Fruit fly (Drosophila melanogaster): Measurements from ENCODE around the gene Dci.

Dci gene

dm6 chr3L:881496-882235 is 30.5 kb downstream of the Dci start, which contains the start of gene CG13907 (continued):
- TF ChIP-seq inv (GFP tag; IDR thresholded peaks at IDR 0.05; ENCODE audit: partially characterized antibody) = 0 out of 2 replicates have a peak, but pooled peaks have one; percentile 9
- no peak for TF ChIP-seq Pdp1 (GFP tag; optimal IDR thresholded peaks at IDR 0.05)
- TF ChIP-seq crol (GFP tag; IDR thresholded peaks at IDR 0.05) = peak; percentile 61; the same call in 1 of the 2 replicates
- no peak for TF ChIP-seq cato (GFP tag; optimal IDR thresholded peaks at IDR 0.05; ENCODE audit: borderline replicate concordance)
- TF ChIP-seq ci (GFP tag; IDR thresholded peaks at IDR 0.05) = peak; percentile 9; the same call in 1 of the 3 replicates
- TF ChIP-seq Atf6 (GFP tag; IDR thresholded peaks at IDR 0.05) = 0 out of 2 replicates have a peak, but pooled peaks have one; percentile 8
- no peak for TF ChIP-seq CG2199 (GFP tag; IDR thresholded peaks at IDR 0.05)
- TF ChIP-seq CG12071 (GFP tag; optimal IDR thresholded peaks at IDR 0.05) = peak; percentile 47
- peak; percentile 47 for TF ChIP-seq ATbp (GFP tag; optimal IDR thresholded peaks at IDR 0.05)
- TF ChIP-seq nau (GFP tag; optimal IDR thresholded peaks at IDR 0.05) = peak; percentile 49
- no peak for TF ChIP-seq CG10565 (GFP tag; optimal IDR thresholded peaks at IDR 0.05)
- TF ChIP-seq PHDP (tag; optimal IDR thresholded peaks at IDR 0.05) = peak; percentile 26
- no peak for TF ChIP-seq Mrtf (GFP tag; IDR thresholded peaks at IDR 0.05)
- TF ChIP-seq Awh (GFP tag; IDR thresholded peaks at IDR 0.05) = 0 out of 2 replicates have a peak, but pooled peaks have one; percentile 5
- TF ChIP-seq CrebB (tag; optimal IDR thresholded peaks at IDR 0.05) = no peak
- 0 out of 2 replicates have a peak, but pooled peaks have one; percentile 5 for TF ChIP-seq Adf1 (GFP tag; IDR thresholded peaks at IDR 0.05)
- peak; percentile 37 for TF ChIP-seq fd64A (GFP tag; optimal IDR thresholded peaks at IDR 0.05)
- 0 out of 2 replicates have a peak, but pooled peaks have one; percentile 14 for TF ChIP-seq CG4360 (GFP tag; IDR thresholded peaks at IDR 0.05)
- peak; percentile 43; the same call in 1 of the 2 replicates for TF ChIP-seq hbn (GFP tag; IDR thresholded peaks at IDR 0.05; ENCODE audit: partially characterized antibody)
- peak; percentile 21 for TF ChIP-seq Max (GFP tag; optimal IDR thresholded peaks at IDR 0.05)
- 0 out of 2 replicates have a peak, but pooled peaks have one; percentile 12 for TF ChIP-seq vvl (GFP tag; IDR thresholded peaks at IDR 0.05)
- peak; percentile 43; the same call in 1 of the 2 replicates for TF ChIP-seq unc-4 (GFP tag; IDR thresholded peaks at IDR 0.05; ENCODE audit: partially characterized antibody)
- TF ChIP-seq onecut (GFP tag; IDR thresholded peaks at IDR 0.05) = peak; percentile 63
- TF ChIP-seq Doc3 (GFP tag; IDR thresholded peaks at IDR 0.05; ENCODE audit: partially characterized antibody) = peak; percentile 17; the same call in 1 of the 3 replicates

DNA sequence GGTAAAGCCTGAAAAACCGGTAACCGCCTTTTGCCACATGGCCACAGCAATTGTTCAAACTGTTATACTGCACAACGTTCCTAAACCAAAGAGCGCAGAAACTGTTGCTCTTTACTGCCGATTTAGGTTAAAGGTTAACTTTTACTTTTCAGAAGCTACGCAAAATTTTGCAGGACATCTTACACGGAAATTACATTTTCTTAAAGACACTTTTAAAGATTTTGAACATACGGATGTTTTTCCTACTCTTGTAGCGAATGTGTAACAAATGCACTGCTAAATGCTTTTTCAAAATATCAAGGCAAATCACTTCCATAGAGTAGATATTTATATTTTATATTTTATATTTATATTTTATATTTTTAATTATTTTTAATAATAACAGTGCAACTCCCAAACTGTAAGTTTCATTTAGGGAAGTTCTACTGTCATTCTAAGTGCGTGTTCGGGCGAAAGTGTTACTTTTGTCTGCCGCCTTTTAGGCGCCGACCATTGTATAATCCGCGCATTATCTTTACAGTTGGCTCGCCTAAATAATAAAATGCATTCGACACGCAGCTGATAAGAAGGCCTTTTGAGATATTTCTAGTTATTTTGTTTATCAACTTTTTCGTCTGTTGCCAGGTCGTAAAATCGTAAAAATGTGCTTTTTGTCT is 31.2 kb downstream of the Dci start:
- no peak for TF ChIP-seq CG34422 (GFP tag; IDR thresholded peaks at IDR 0.05)
- no peak for TF ChIP-seq pan (optimal IDR thresholded peaks at IDR 0.05)
- no peak for TF ChIP-seq pan (GFP tag; optimal IDR thresholded peaks at IDR 0.05 in 1 of 2, IDR thresholded peaks at IDR 0.05 in 1 of 2)
- TF ChIP-seq CG6791 (GFP tag; IDR thresholded peaks at IDR 0.05; ENCODE audit: partially characterized antibody) = no peak
- 0 out of 2 replicates have a peak, but pooled peaks have one; percentile 8 for TF ChIP-seq CG32532 (GFP tag; IDR thresholded peaks at IDR 0.05)
- no peak for TF ChIP-seq tx (GFP tag; optimal IDR thresholded peaks at IDR 0.05)
- peak; percentile 2 for TF ChIP-seq CG14710 (tag; optimal IDR thresholded peaks at IDR 0.05)
- peak in 1 of 2 experiments; percentile 81 for TF ChIP-seq Pdp1 (GFP tag; optimal IDR thresholded peaks at IDR 0.05)
- TF ChIP-seq HLH3B (GFP tag; IDR thresholded peaks at IDR 0.05) = 0 out of 2 replicates have a peak, but pooled peaks have one; percentile 30
- peak; percentile 11 for TF ChIP-seq CG17829 (tag; optimal IDR thresholded peaks at IDR 0.05)
- peak; percentile 26 for TF ChIP-seq fd96Cb (tag; optimal IDR thresholded peaks at IDR 0.05)
- no peak for TF ChIP-seq hkb (optimal IDR thresholded peaks at IDR 0.05)
- no peak for TF ChIP-seq hkb (GFP tag; IDR thresholded peaks at IDR 0.05)
- peak; percentile 40 for TF ChIP-seq CG10979 (tag; optimal IDR thresholded peaks at IDR 0.05)
- TF ChIP-seq CG6654 (GFP tag; optimal IDR thresholded peaks at IDR 0.05) = peak; percentile 15
- TF ChIP-seq dmrt99B (tag; optimal IDR thresholded peaks at IDR 0.05) = peak; percentile 58
- TF ChIP-seq Blimp-1 (GFP tag; optimal IDR thresholded peaks at IDR 0.05) = peak; percentile 54
- peak; percentile 43; the same call in 1 of the 3 replicates for TF ChIP-seq CG17361 (GFP tag; IDR thresholded peaks at IDR 0.05)
- TF ChIP-seq Meics (GFP tag; optimal IDR thresholded peaks at IDR 0.05) = peak; percentile 59
- TF ChIP-seq CG6254 (GFP tag; optimal IDR thresholded peaks at IDR 0.05) = peak; percentile 13
- peak; percentile 33 for TF ChIP-seq Rfx (GFP tag; IDR thresholded peaks at IDR 0.05)
- TF ChIP-seq D19B (GFP tag; optimal IDR thresholded peaks at IDR 0.05) = peak; percentile 6
- TF ChIP-seq CG9817 (tag; optimal IDR thresholded peaks at IDR 0.05) = peak; percentile 13
- TF ChIP-seq phol (tag; optimal IDR thresholded peaks at IDR 0.05) = peak; percentile 52

Data from whole organism, embryonic.